Worm (Caenorhabditis elegans) whole organism, mixed stage, embryonic: ENCODE measurements around the gene ZK809.8.

ENCODE experiments used
- M03D4.4 ChIP-seq: sonication (generic microtip); optimal IDR thresholded peaks from 2 replicates; lab custom pipeline; 2017; ENCODE audit warnings: mild to moderate bottlenecking, missing genetic modification characterization, missing compliant biosample characterization
- bed-3 ChIP-seq: fragments of 200-800 bp; sonication (Bioruptor generic); optimal IDR thresholded peaks from 3 replicates; lab custom pipeline; 2018; ENCODE audit warnings: mild to moderate bottlenecking, missing genetic modification characterization, moderate library complexity, missing compliant biosample characterization
- blmp-1 ChIP-seq: fragments of 150-350 bp; optimal IDR thresholded peaks from 2 replicates; lab custom pipeline; 2014; ENCODE audit warnings: missing biosample characterization, missing genetic modification characterization
- elt-3 ChIP-seq: fragments of 150-350 bp; optimal IDR thresholded peaks from 2 replicates; lab custom pipeline; 2014; ENCODE audit warnings: missing biosample characterization, missing genetic modification characterization
- lin-13 ChIP-seq: fragments of 150-350 bp; optimal IDR thresholded peaks from 2 replicates; lab custom pipeline; 2014; ENCODE audit warnings: missing biosample characterization, missing genetic modification characterization
- lsy-2 ChIP-seq: fragments of 150-350 bp; optimal IDR thresholded peaks from 2 replicates; lab custom pipeline; 2014; ENCODE audit warnings: missing biosample characterization, missing genetic modification characterization
- mab-5 ChIP-seq: fragments of 150-350 bp; optimal IDR thresholded peaks from 2 replicates; lab custom pipeline; 2014; ENCODE audit warnings: missing biosample characterization, missing genetic modification characterization
- mep-1 ChIP-seq: fragments of 150-350 bp; optimal IDR thresholded peaks from 2 replicates; lab custom pipeline; 2017; ENCODE audit warnings: missing biosample characterization, missing genetic modification reagents, missing genetic modification characterization, inconsistent platforms
- nhr-76 ChIP-seq: sonication (generic microtip); optimal IDR thresholded peaks from 2 replicates; lab custom pipeline; 2017; ENCODE audit warnings: missing biosample characterization, missing genetic modification characterization
- pha-4 ChIP-seq: fragments of 150-350 bp; optimal IDR thresholded peaks from 2 replicates; lab custom pipeline; 2018; ENCODE audit warnings: missing biosample characterization, missing genetic modification reagents, missing genetic modification characterization
- snpc-4 ChIP-seq: fragments of 150-350 bp; optimal IDR thresholded peaks from 2 replicates; lab custom pipeline; 2014; ENCODE audit warnings: missing biosample characterization, missing genetic modification characterization
- unc-39 ChIP-seq: fragments of 150-350 bp; optimal IDR thresholded peaks from 2 replicates; lab custom pipeline; 2014; ENCODE audit warnings: missing biosample characterization, missing genetic modification characterization
- unc-62 ChIP-seq: fragments of 150-350 bp; optimal IDR thresholded peaks from 2 replicates; lab custom pipeline; 2014; ENCODE audit warnings: missing biosample characterization, missing genetic modification reagents, missing genetic modification characterization

- TF ChIP-seq mep-1 (no peak), M03D4.4 (tag; lab: Kevin White, UChicago) (no peak), unc-39 (tag; lab: Kevin White, UChicago) (no peak), blmp-1 (no peak), lin-13 (tag; lab: Kevin White, UChicago) (no peak), unc-62 (GFP tag; lab: Kevin White, UChicago) (no peak), mab-5 (tag; lab: Kevin White, UChicago) (no peak), nhr-76 (tag; lab: Kevin White, UChicago) (no peak), lsy-2 (tag; lab: Kevin White, UChicago) (no peak), elt-3 (tag; lab: Kevin White, UChicago) (no peak), pha-4 (tag; lab: Kevin White, UChicago) (no peak), snpc-4 (no peak), bed-3 (no peak)
These were observed 51.8 kb downstream of the ZK809.8 start for ce11 chrIV:11597079-11597478.
